Fruit fly (Drosophila melanogaster): ENCODE measurements around the gene CG33641.

Gene CG33641

DNA sequence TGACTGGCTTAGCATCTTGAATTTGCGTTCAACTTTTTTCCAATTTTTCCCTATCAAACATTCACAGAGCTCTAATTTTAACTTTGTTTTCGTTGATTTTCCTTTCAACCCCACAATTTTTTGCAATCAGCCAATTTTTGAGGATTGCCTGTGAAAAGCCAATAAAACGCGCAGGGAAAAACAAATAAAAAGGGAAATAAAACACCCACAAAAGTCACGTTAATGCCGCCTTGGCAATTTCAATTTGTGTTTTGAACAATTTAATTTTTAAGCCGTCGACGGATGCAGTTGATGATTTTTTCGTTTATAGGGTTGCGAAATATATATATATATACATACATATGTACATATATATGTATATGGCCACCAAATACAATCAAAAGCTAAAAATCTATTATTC is 40.1 kb downstream of the CG33641 start:
- no peak for TF ChIP-seq Abd-B (GFP tag; optimal IDR thresholded peaks at IDR 0.05)
- no peak for TF ChIP-seq Hr83 (GFP tag; optimal IDR thresholded peaks at IDR 0.05; ENCODE audit: poor library complexity, severe bottlenecking)
- no peak for TF ChIP-seq Mio (GFP tag; optimal IDR thresholded peaks at IDR 0.05)
- TF ChIP-seq dsf (GFP tag; optimal IDR thresholded peaks at IDR 0.05; ENCODE audit: borderline replicate concordance): no peak

DNA sequence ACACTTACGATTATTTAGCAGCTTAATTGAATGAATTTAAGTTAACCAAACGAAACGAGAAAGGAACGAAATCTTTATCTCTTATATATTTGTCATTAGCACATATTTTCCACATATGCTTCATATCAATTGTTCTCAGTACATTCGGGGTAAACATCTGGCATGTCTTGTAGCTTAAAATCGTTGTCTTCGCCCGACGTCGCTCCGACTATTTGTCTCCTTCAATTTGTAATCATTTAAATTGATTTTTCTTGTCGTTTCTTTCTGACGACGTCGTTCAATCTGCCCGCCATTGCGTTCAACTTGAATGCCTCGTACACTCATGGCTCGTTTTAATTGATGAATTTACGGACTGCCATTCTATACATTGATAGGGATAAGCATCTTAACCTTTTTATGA is 41.2 kb downstream of the CG33641 start:
- no peak for TF ChIP-seq rgr (GFP tag; optimal IDR thresholded peaks at IDR 0.05)
- no peak for TF ChIP-seq br (GFP tag; optimal IDR thresholded peaks at IDR 0.05)
- no peak for TF ChIP-seq woc (GFP tag; optimal IDR thresholded peaks at IDR 0.05)
- TF ChIP-seq fru (GFP tag; optimal IDR thresholded peaks at IDR 0.05): no peak
- TF ChIP-seq usp (GFP tag; optimal IDR thresholded peaks at IDR 0.05): no peak

DNA sequence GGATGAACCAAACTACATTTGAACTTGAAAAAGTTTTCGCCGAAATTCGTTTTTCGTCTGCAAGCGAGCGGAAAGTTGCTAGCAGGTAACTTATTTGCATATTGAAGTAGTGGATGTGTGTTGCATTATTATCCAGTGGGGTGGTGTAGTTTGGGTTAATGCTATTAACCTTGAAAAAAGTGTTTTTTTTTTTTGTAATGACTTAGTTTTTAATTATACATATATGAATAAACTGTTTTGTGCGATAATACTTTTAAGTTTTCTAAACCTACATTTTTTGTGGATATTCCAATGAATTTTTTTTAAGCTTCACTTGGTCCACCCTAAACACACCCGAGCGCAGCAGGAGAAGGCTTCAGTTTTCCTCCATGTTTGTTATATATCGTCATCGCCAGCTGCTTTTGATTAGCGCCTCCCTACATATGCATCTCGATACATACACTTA is 42.2 kb downstream of the CG33641 start:
- TF ChIP-seq Mio (GFP tag; optimal IDR thresholded peaks at IDR 0.05) (peak; percentile 52), woc (GFP tag; optimal IDR thresholded peaks at IDR 0.05) (peak; percentile 75), psq (GFP tag; optimal IDR thresholded peaks at IDR 0.05) (peak; percentile 81), jim (GFP tag; optimal IDR thresholded peaks at IDR 0.05) (no peak), foxo (GFP tag; optimal IDR thresholded peaks at IDR 0.05) (peak in 1 of 2 experiments; percentile 91), lola (GFP tag; optimal IDR thresholded peaks at IDR 0.05) (no peak), Abd-B (GFP tag; optimal IDR thresholded peaks at IDR 0.05) (no peak), dl (GFP tag; optimal IDR thresholded peaks at IDR 0.05; ENCODE audit: insufficient read depth in 1 of 2, partially characterized antibody in 2 of 2) (no peak), ey (GFP tag; optimal IDR thresholded peaks at IDR 0.05) (peak; percentile 82), fru (GFP tag; optimal IDR thresholded peaks at IDR 0.05) (peak; percentile 87), br (GFP tag; optimal IDR thresholded peaks at IDR 0.05) (peak; percentile 91), pan (optimal IDR thresholded peaks at IDR 0.05) (no peak), h (GFP tag; optimal IDR thresholded peaks at IDR 0.05) (peak; percentile 89), sage (GFP tag; optimal IDR thresholded peaks at IDR 0.05) (peak; percentile 79), Sp1 (GFP tag; optimal IDR thresholded peaks at IDR 0.05) (peak; percentile 95), CG9705 (GFP tag; optimal IDR thresholded peaks at IDR 0.05) (peak; percentile 73), Myc (optimal IDR thresholded peaks at IDR 0.05) (no peak), Jra (GFP tag; optimal IDR thresholded peaks at IDR 0.05) (peak; percentile 29), GATAd (GFP tag; optimal IDR thresholded peaks at IDR 0.05) (no peak), N (GFP tag; optimal IDR thresholded peaks at IDR 0.05) (no peak), Rel (GFP tag; optimal IDR thresholded peaks at IDR 0.05) (peak; percentile 48), Rel (tag; optimal IDR thresholded peaks at IDR 0.05) (peak; percentile 40), dmrt93B (GFP tag; optimal IDR thresholded peaks at IDR 0.05) (peak; percentile 81), Dif (GFP tag; optimal IDR thresholded peaks at IDR 0.05; ENCODE audit: partially characterized antibody) (no peak), Vsx2 (GFP tag; optimal IDR thresholded peaks at IDR 0.05; ENCODE audit: partially characterized antibody) (no peak), OdsH (GFP tag; optimal IDR thresholded peaks at IDR 0.05) (peak; percentile 85), HLH106 (tag; optimal IDR thresholded peaks at IDR 0.05) (peak; percentile 79), CrebA (GFP tag; optimal IDR thresholded peaks at IDR 0.05; ENCODE audit: borderline replicate concordance) (peak; percentile 32), tai (GFP tag; optimal IDR thresholded peaks at IDR 0.05) (peak; percentile 10), rgr (GFP tag; optimal IDR thresholded peaks at IDR 0.05) (peak; percentile 85), CG32264 (GFP tag; optimal IDR thresholded peaks at IDR 0.05) (peak; percentile 53), Hnf4 (GFP tag; optimal IDR thresholded peaks at IDR 0.05) (peak; percentile 70)

DNA sequence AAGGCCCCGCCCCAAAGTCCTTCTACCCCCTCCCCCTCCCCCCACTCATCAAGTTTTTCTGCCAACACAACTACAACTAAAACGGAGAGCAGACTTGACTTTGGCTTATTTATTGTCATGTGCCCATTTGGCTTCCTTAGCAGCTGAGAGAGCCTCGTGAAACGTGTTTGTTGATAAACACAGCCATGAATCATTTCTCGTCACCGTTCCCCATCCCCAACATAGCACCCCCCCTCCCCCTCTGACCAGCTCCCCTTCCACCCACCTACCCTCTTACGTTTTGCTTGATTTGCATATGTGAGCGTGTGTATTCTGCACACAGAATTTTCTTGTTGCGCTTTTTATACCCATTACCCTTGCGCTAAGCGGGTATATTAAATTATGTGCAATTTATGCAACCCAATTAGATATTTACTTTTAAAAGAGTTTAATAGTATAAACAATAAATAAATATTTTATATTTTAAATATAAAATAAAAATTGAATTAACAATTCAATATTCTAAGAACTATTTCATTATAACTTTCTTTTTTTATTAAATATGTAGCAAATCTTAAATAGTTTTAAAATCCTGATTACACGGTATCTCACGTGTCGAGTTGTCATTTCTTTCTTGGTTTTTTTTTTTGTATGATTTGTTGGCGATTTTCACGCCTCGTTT is 43.1 kb downstream of the CG33641 start:
- TF ChIP-seq foxo (GFP tag; optimal IDR thresholded peaks at IDR 0.05): peak in 1 of 2 experiments; percentile 30
- peak; percentile 17 for TF ChIP-seq fru (GFP tag; optimal IDR thresholded peaks at IDR 0.05)
- TF ChIP-seq Hr78 (GFP tag; optimal IDR thresholded peaks at IDR 0.05): no peak
- peak; percentile 42 for TF ChIP-seq Sp1 (GFP tag; optimal IDR thresholded peaks at IDR 0.05)
- TF ChIP-seq HLH106 (tag; optimal IDR thresholded peaks at IDR 0.05): peak; percentile 48
- no peak for TF ChIP-seq ey (GFP tag; optimal IDR thresholded peaks at IDR 0.05)
- no peak for TF ChIP-seq Hnf4 (GFP tag; optimal IDR thresholded peaks at IDR 0.05)
- no peak for TF ChIP-seq rgr (GFP tag; optimal IDR thresholded peaks at IDR 0.05)
- no peak for TF ChIP-seq Jra (GFP tag; optimal IDR thresholded peaks at IDR 0.05)
- no peak for TF ChIP-seq sage (GFP tag; optimal IDR thresholded peaks at IDR 0.05)
- TF ChIP-seq Dif (GFP tag; optimal IDR thresholded peaks at IDR 0.05; ENCODE audit: partially characterized antibody): no peak
- TF ChIP-seq Hr83 (GFP tag; optimal IDR thresholded peaks at IDR 0.05; ENCODE audit: poor library complexity, severe bottlenecking): no peak
- no peak for TF ChIP-seq sv (GFP tag; optimal IDR thresholded peaks at IDR 0.05)
- TF ChIP-seq tai (GFP tag; optimal IDR thresholded peaks at IDR 0.05): no peak
- no peak for TF ChIP-seq usp (GFP tag; optimal IDR thresholded peaks at IDR 0.05)
- no peak for TF ChIP-seq Vsx2 (GFP tag; optimal IDR thresholded peaks at IDR 0.05; ENCODE audit: partially characterized antibody)
- peak; percentile 2 for TF ChIP-seq h (GFP tag; optimal IDR thresholded peaks at IDR 0.05)
- no peak for TF ChIP-seq jim (GFP tag; optimal IDR thresholded peaks at IDR 0.05)
- TF ChIP-seq Abd-B (GFP tag; optimal IDR thresholded peaks at IDR 0.05): no peak
- peak; percentile 13 for TF ChIP-seq dmrt93B (GFP tag; optimal IDR thresholded peaks at IDR 0.05)
- TF ChIP-seq psq (GFP tag; optimal IDR thresholded peaks at IDR 0.05): peak; percentile 46
- peak; percentile 23 for TF ChIP-seq woc (GFP tag; optimal IDR thresholded peaks at IDR 0.05)
- no peak for TF ChIP-seq dsf (GFP tag; optimal IDR thresholded peaks at IDR 0.05; ENCODE audit: borderline replicate concordance)
- TF ChIP-seq CG32264 (GFP tag; optimal IDR thresholded peaks at IDR 0.05): no peak

Data from whole organism, wandering third instar larva.